Worm (Caenorhabditis elegans): ENCODE results near the gene nlp-3.

DNA sequence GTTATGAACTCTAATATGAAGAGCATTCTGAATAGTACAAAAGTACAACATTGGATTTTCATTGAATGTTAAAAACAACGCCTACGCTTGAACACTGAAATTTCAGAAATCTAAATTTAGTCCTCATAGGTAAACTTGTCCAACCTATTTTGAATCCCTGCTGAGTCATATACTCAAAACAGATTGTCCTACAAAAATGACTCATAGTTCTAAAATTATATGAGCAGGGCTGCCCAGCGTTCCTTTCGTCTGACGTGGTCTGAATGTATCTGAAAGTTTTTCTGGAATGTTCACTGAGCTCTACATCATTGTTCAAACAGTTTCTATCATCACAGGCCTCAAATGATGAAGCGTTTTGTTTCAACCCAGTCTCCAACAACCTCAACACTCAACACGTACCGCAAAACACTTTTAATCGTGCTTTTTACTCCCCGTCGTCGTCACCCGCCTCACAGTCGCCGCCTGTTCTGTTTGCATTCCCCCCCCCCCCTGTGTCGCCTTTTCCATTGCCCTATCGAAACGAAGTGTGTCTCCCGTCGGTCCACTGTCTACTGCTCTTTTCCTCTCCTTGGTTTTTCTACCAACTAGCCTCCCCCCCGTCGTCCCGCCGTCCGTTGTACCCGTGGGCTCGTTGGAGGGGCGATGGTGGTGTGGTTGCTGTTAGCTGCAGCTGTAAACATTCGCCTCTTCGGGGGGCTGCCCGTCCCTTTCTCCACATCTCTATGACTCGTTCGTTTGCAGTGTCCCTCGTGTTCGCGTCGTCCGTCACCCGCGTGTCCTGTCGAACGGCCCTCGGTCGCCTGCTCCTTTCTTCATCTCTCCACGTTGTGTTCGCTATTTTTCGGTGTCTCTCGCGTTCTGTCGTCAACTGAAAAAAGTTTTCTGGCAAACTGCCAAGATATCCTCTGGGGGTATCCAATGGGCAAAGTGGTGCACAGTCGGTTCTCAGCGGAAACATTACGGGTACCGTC lies 34.2 kb downstream of the nlp-3 start:
- TF ChIP-seq nfya-1 (tag; optimal IDR thresholded peaks at IDR 0.05; ENCODE audit: borderline replicate concordance, insufficient read depth), result no peak
- TF ChIP-seq die-1 (tag; optimal IDR thresholded peaks at IDR 0.05), result no peak
- no peak for TF ChIP-seq ccch-3 (GFP tag; optimal IDR thresholded peaks at IDR 0.05)
- TF ChIP-seq F57C9.4 (tag; optimal IDR thresholded peaks at IDR 0.05), result no peak
- TF ChIP-seq snpc-3.4 (tag; optimal IDR thresholded peaks at IDR 0.05), result no peak
- TF ChIP-seq egl-18 (GFP tag; IDR thresholded peaks at IDR 0.05), result no peak
- TF ChIP-seq zfh-2 (GFP tag; conservative IDR thresholded peaks at IDR 0.05), result peak; percentile 99
- no peak for TF ChIP-seq F57A8.1 (GFP tag; optimal IDR thresholded peaks at IDR 0.05)
- TF ChIP-seq K12H6.12 (tag; optimal IDR thresholded peaks at IDR 0.05), result peak; percentile 46

Measured in whole organism, young adult.